Fruit fly (Drosophila melanogaster) whole organism, embryonic: Measurements from ENCODE around the gene CG8671.

Source experiments
- Abd-B ChIP-seq: fragments of 200-800 bp; sonication (Bioruptor generic); optimal IDR thresholded peaks from 2 replicates; lab custom pipeline; 2018; ENCODE audit warnings: missing biosample characterization, mild to moderate bottlenecking, missing genetic modification characterization, moderate library complexity
- C15 ChIP-seq: fragments of 200-800 bp; sonication (Bioruptor generic); IDR thresholded peaks from 3 replicates; pipeline ENCODE4 v1.3.6; 2022; ENCODE audit warnings: missing biosample characterization, missing genetic modification characterization
- CG10147 ChIP-seq: fragments of 200-800 bp; sonication (Bioruptor generic); optimal IDR thresholded peaks from 2 replicates; lab custom pipeline; 2019; ENCODE audit warnings: missing biosample characterization, mild to moderate bottlenecking, missing genetic modification characterization, moderate library complexity
- CG10654 ChIP-seq: fragments of 200-800 bp; sonication (Bioruptor generic); optimal IDR thresholded peaks from 2 replicates; lab custom pipeline; 2016; ENCODE audit warnings: missing biosample characterization, missing genetic modification characterization
- CG10959 ChIP-seq: fragments of 200-800 bp; sonication (Bioruptor generic); IDR thresholded peaks from 2 replicates; pipeline ENCODE4 v1.3.6; 2022; ENCODE audit warnings: missing biosample characterization, missing genetic modification characterization
- CG11504 ChIP-seq: fragments of 200-800 bp; sonication (Bioruptor generic); optimal IDR thresholded peaks from 3 replicates; lab custom pipeline; 2019; ENCODE audit warnings: missing biosample characterization, mild to moderate bottlenecking, missing genetic modification characterization, moderate library complexity
- CG12071 ChIP-seq: fragments of 200-800 bp; sonication (Bioruptor generic); optimal IDR thresholded peaks from 3 replicates; lab custom pipeline; 2018; ENCODE audit warnings: missing biosample characterization, mild to moderate bottlenecking, missing genetic modification characterization
- CG15011 ChIP-seq: fragments of 200-800 bp; sonication (Bioruptor generic); optimal IDR thresholded peaks from 3 replicates; lab custom pipeline; 2018; ENCODE audit warnings: missing biosample characterization, mild to moderate bottlenecking, missing genetic modification characterization
- CG17328 ChIP-seq: fragments of 200-800 bp; sonication (Bioruptor generic); IDR thresholded peaks from 2 replicates; pipeline ENCODE4 v1.3.6; 2022; ENCODE audit warnings: missing biosample characterization, missing genetic modification characterization
- CG2678 ChIP-seq: fragments of 200-800 bp; sonication (Bioruptor generic); optimal IDR thresholded peaks from 3 replicates; lab custom pipeline; 2019; ENCODE audit warnings: missing biosample characterization, mild to moderate bottlenecking, missing genetic modification characterization, moderate library complexity
- CG31388 ChIP-seq: fragments of 200-800 bp; sonication (Bioruptor generic); optimal IDR thresholded peaks from 2 replicates; lab custom pipeline; 2016; ENCODE audit warnings: missing biosample characterization, missing genetic modification characterization
- CG32532 ChIP-seq: fragments of 200-800 bp; sonication (Bioruptor generic); IDR thresholded peaks from 2 replicates; pipeline ENCODE4 v1.3.6; 2022; ENCODE audit warnings: missing biosample characterization, missing genetic modification characterization
- CG32772 ChIP-seq: fragments of 200-800 bp; sonication (Bioruptor generic); IDR thresholded peaks from 2 replicates; pipeline ENCODE4 v1.3.6; 2022; ENCODE audit warnings: missing biosample characterization, missing genetic modification characterization
- CG4617 ChIP-seq: fragments of 200-800 bp; sonication (Bioruptor generic); optimal IDR thresholded peaks from 3 replicates; lab custom pipeline; 2016; ENCODE audit warnings: missing biosample characterization, missing genetic modification characterization, borderline replicate concordance
- CG6272 ChIP-seq: fragments of 200-800 bp; sonication (Bioruptor generic); IDR thresholded peaks from 2 replicates; pipeline ENCODE4 v1.3.6; 2022; ENCODE audit warnings: missing biosample characterization, missing genetic modification characterization
- CG6813 ChIP-seq: fragments of 200-800 bp; sonication (Bioruptor generic); optimal IDR thresholded peaks from 2 replicates; lab custom pipeline; 2017; ENCODE audit warnings: missing biosample characterization, missing genetic modification characterization, mild to moderate bottlenecking, moderate library complexity, missing genetic modification reagents
- CG6854 ChIP-seq: fragments of 200-800 bp; sonication (Bioruptor generic); optimal IDR thresholded peaks from 3 replicates; lab custom pipeline; 2017; ENCODE audit warnings: missing biosample characterization, mild to moderate bottlenecking, missing genetic modification characterization
- CG7372 ChIP-seq: fragments of 200-800 bp; sonication (Bioruptor generic); IDR thresholded peaks from 2 replicates; pipeline ENCODE4 v1.3.6; 2022; ENCODE audit warnings: missing biosample characterization, missing genetic modification characterization
- CG8388 ChIP-seq: fragments of 200-800 bp; sonication (Bioruptor generic); optimal IDR thresholded peaks from 2 replicates; lab custom pipeline; 2019; ENCODE audit warnings: missing biosample characterization, mild to moderate bottlenecking, missing genetic modification characterization, moderate library complexity
- Dfd ChIP-seq, 2 experiments: fragments of >200 bp; optimal IDR thresholded peaks; 2 replicates each; lab custom pipeline; 2017; ENCODE audit warnings: missing biosample characterization in 2 of 2, missing genetic modification characterization in 2 of 2
- Elba2 ChIP-seq: fragments of 200-800 bp; sonication (Bioruptor generic); optimal IDR thresholded peaks from 3 replicates; lab custom pipeline; 2016; ENCODE audit warnings: missing biosample characterization, missing genetic modification characterization
- Ets97D ChIP-seq: fragments of 200-800 bp; sonication (Bioruptor generic); optimal IDR thresholded peaks from 3 replicates; lab custom pipeline; 2016; ENCODE audit warnings: missing biosample characterization, missing genetic modification characterization
- HmgD ChIP-seq: fragments of 200-800 bp; sonication (Bioruptor generic); optimal IDR thresholded peaks from 3 replicates; lab custom pipeline; 2016; ENCODE audit warnings: missing biosample characterization, missing genetic modification characterization
- HmgZ ChIP-seq: fragments of 200-800 bp; sonication (Bioruptor generic); optimal IDR thresholded peaks from 2 replicates; lab custom pipeline; 2018; ENCODE audit warnings: missing biosample characterization, mild to moderate bottlenecking, missing genetic modification characterization
- Hsf ChIP-seq: fragments of 200-800 bp; sonication (Bioruptor generic); optimal IDR thresholded peaks from 3 replicates; lab custom pipeline; 2016; ENCODE audit warnings: missing biosample characterization, missing genetic modification characterization
- Jarid2 ChIP-seq: fragments of 200-800 bp; sonication (Bioruptor generic); optimal IDR thresholded peaks from 3 replicates; lab custom pipeline; 2017; ENCODE audit warnings: mild to moderate bottlenecking, missing biosample characterization, missing genetic modification reagents, missing genetic modification characterization
- Lim3 ChIP-seq: fragments of 200-800 bp; sonication (Bioruptor generic); IDR thresholded peaks from 2 replicates; pipeline ENCODE4 v1.3.6; 2022; ENCODE audit warnings: missing biosample characterization, missing genetic modification characterization
- MESR4 ChIP-seq: fragments of 200-800 bp; sonication (Bioruptor generic); optimal IDR thresholded peaks from 2 replicates; lab custom pipeline; 2018; ENCODE audit warnings: missing biosample characterization, mild to moderate bottlenecking, missing genetic modification characterization, moderate library complexity
- NC2β ChIP-seq: fragments of 200-800 bp; sonication (Bioruptor generic); optimal IDR thresholded peaks from 2 replicates; lab custom pipeline; 2016; ENCODE audit warnings: missing biosample characterization, missing genetic modification characterization
- Rx ChIP-seq: fragments of 200-800 bp; sonication (Bioruptor generic); IDR thresholded peaks from 2 replicates; pipeline ENCODE4 v1.3.6; 2022; ENCODE audit warnings: missing biosample characterization, missing genetic modification characterization
- Xbp1 ChIP-seq: fragments of 200-800 bp; sonication (Bioruptor generic); optimal IDR thresholded peaks from 3 replicates; lab custom pipeline; 2016; ENCODE audit warnings: missing biosample characterization, mild to moderate bottlenecking, missing genetic modification characterization
- al ChIP-seq: fragments of 200-800 bp; sonication (Bioruptor generic); IDR thresholded peaks from 2 replicates; pipeline ENCODE4 v1.3.6; 2022; ENCODE audit warnings: missing biosample characterization, missing genetic modification characterization
- cas ChIP-seq: fragments of 200-800 bp; sonication (Bioruptor generic); IDR thresholded peaks from 2 replicates; pipeline ENCODE4 v1.3.6; 2022; ENCODE audit warnings: missing biosample characterization, missing genetic modification characterization
- cato ChIP-seq: fragments of 200-800 bp; sonication (Bioruptor generic); optimal IDR thresholded peaks from 2 replicates; lab custom pipeline; 2016; ENCODE audit warnings: missing biosample characterization, missing genetic modification characterization, borderline replicate concordance
- chm ChIP-seq: fragments of 200-800 bp; sonication (Bioruptor generic); IDR thresholded peaks from 2 replicates; pipeline ENCODE4 v1.3.6; 2022; ENCODE audit warnings: missing biosample characterization, missing genetic modification characterization
- ftz-f1 ChIP-seq: fragments of 200-800 bp; sonication (Bioruptor generic); optimal IDR thresholded peaks from 2 replicates; lab custom pipeline; 2016; ENCODE audit warnings: missing biosample characterization, missing genetic modification characterization
- gce ChIP-seq: fragments of 200-800 bp; sonication (Bioruptor generic); IDR thresholded peaks from 3 replicates; pipeline ENCODE4 v1.3.6; 2022; ENCODE audit warnings: missing biosample characterization, missing genetic modification characterization
- gt ChIP-seq: fragments of 200-800 bp; sonication (Bioruptor generic); IDR thresholded peaks from 2 replicates; pipeline ENCODE4 v1.3.6; 2022; ENCODE audit warnings: missing biosample characterization, missing genetic modification characterization
- hb ChIP-seq: fragments of 200-800 bp; sonication (Bioruptor generic); IDR thresholded peaks from 3 replicates; pipeline ENCODE4 v1.3.6; 2022; ENCODE audit warnings: missing biosample characterization, missing genetic modification characterization; ENCODE audit not compliant: partially characterized antibody
- jigr1 ChIP-seq: fragments of 200-800 bp; sonication (Bioruptor generic); IDR thresholded peaks from 3 replicates; pipeline ENCODE4 v1.3.6; 2022; ENCODE audit warnings: missing biosample characterization, missing genetic modification characterization
- klu ChIP-seq: fragments of 200-800 bp; sonication (Bioruptor generic); IDR thresholded peaks from 2 replicates; pipeline ENCODE4 v1.3.6; 2022; ENCODE audit warnings: missing biosample characterization, missing genetic modification characterization
- lmd ChIP-seq: fragments of 200-800 bp; sonication (Bioruptor generic); IDR thresholded peaks from 2 replicates; pipeline ENCODE4 v1.3.6; 2022; ENCODE audit warnings: missing biosample characterization, missing genetic modification characterization
- org-1 ChIP-seq: fragments of 200-800 bp; sonication (Bioruptor generic); optimal IDR thresholded peaks from 2 replicates; lab custom pipeline; 2017; ENCODE audit warnings: missing biosample characterization, missing genetic modification characterization
- pnt ChIP-seq: fragments of 200-800 bp; sonication (Bioruptor generic); optimal IDR thresholded peaks from 3 replicates; lab custom pipeline; 2016; ENCODE audit warnings: missing biosample characterization, missing genetic modification characterization
- psq ChIP-seq: fragments of 200-800 bp; sonication (Bioruptor generic); optimal IDR thresholded peaks from 2 replicates; lab custom pipeline; 2017; ENCODE audit warnings: missing biosample characterization, missing genetic modification characterization
- run ChIP-seq: fragments of 200-800 bp; sonication (Bioruptor generic); optimal IDR thresholded peaks from 3 replicates; lab custom pipeline; 2018; ENCODE audit warnings: missing biosample characterization, mild to moderate bottlenecking, missing genetic modification characterization
- sens-2 ChIP-seq: fragments of 200-800 bp; sonication (Bioruptor generic); IDR thresholded peaks from 2 replicates; pipeline ENCODE4 v1.3.6; 2022; ENCODE audit warnings: missing biosample characterization, missing genetic modification characterization
- slou ChIP-seq: fragments of 200-800 bp; sonication (Bioruptor generic); optimal IDR thresholded peaks from 3 replicates; lab custom pipeline; 2016; ENCODE audit warnings: missing biosample characterization, missing genetic modification characterization
- tgo ChIP-seq: fragments of 200-800 bp; sonication (Bioruptor generic); IDR thresholded peaks from 3 replicates; pipeline ENCODE4 v1.3.6; 2022; ENCODE audit warnings: missing biosample characterization, missing genetic modification characterization
- wek ChIP-seq: fragments of 200-800 bp; sonication (Bioruptor generic); optimal IDR thresholded peaks from 3 replicates; lab custom pipeline; 2018; ENCODE audit warnings: missing biosample characterization, mild to moderate bottlenecking, missing genetic modification characterization, moderate library complexity
- zfh2 ChIP-seq: fragments of 200-800 bp; sonication (Bioruptor generic); optimal IDR thresholded peaks from 2 replicates; lab custom pipeline; 2016; ENCODE audit warnings: missing biosample characterization, missing genetic modification characterization

The CG8671 gene

DNA sequence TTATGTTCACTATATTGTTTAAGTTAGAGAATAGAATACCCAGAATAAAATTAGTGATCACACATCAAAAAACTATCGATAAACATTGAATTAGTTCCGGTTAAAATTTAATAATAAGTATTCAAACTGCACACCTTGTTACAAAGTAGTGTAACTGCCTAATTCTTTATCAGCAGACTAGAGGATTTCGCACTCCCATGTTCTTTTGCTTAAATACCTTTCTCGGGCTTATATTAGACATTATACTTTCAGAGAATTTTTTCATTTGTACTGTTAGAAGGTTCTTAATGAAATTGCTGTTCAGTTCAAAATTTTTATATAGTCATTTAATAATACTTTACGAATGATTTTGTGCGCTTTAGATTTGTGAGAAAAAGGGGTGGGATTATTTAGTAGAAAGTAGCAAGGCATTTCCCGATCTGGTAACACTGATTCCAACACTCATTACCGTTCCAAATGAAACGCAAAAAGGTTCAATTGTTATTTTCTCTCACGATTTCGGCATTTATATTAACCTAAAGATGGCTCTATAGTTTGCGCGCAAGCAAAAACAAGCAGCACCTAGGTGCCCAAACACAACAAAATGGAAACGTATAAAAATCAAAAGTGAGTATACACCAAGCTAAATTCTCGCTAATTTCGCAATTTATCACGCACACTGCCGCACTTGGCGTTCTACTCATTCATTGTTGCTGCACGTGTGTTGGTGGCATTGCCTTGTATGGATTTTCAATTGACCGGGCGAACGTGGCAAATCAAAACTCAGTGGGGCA is 47.9 kb downstream of the CG8671 start, which contains the start of gene crc (continued):
- TF ChIP-seq gce (GFP tag; lab: Robert Waterston, UW) (no peak), pnt (GFP tag; lab: Kevin White, UChicago) (no peak), CG4617 (GFP tag; lab: Kevin White, UChicago) (peak; percentile 28), CG11504 (tag; lab: Kevin White, UChicago) (peak; percentile 36), Jarid2 (GFP tag; lab: Kevin White, UChicago) (peak; percentile 56), klu (GFP tag; lab: Robert Waterston, UW) (no peak), run (no peak), org-1 (no peak), CG6854 (no peak), cas (GFP tag; lab: Robert Waterston, UW) (no peak), CG15011 (GFP tag; lab: Kevin White, UChicago) (no peak), Dfd (GFP tag; optimal IDR thresholded peaks at IDR 0.05; lab: Kevin White, UChicago) (no peak), Ets97D (GFP tag; lab: Kevin White, UChicago) (no peak), ftz-f1 (GFP tag; lab: Kevin White, UChicago) (no peak), CG12071 (GFP tag; lab: Kevin White, UChicago) (no peak), CG6272 (GFP tag; lab: Robert Waterston, UW) (no peak), CG32532 (no peak; the same call in 1 of the 2 replicates), Xbp1 (GFP tag; lab: Kevin White, UChicago) (peak; percentile 49), CG10959 (GFP tag; lab: Robert Waterston, UW) (no peak), gt (GFP tag; lab: Robert Waterston, UW) (no peak), wek (GFP tag; lab: Kevin White, UChicago) (no peak), MESR4 (GFP tag; lab: Kevin White, UChicago) (peak; percentile 99), cato (GFP tag; lab: Kevin White, UChicago) (no peak), HmgD (no peak), Lim3 (no peak), C15 (GFP tag; lab: Robert Waterston, UW) (no peak), zfh2 (GFP tag; lab: Kevin White, UChicago) (no peak), chm (GFP tag; lab: Robert Waterston, UW) (no peak; the same call in 1 of the 2 replicates), Rx (no peak), lmd (no peak), al (GFP tag; lab: Robert Waterston, UW) (no peak), CG6813 (GFP tag; lab: Kevin White, UChicago) (peak; percentile 29), CG10147 (GFP tag; lab: Kevin White, UChicago) (peak; percentile 24), CG32772 (GFP tag; lab: Robert Waterston, UW) (no peak), CG10654 (peak; percentile 11), NC2β (GFP tag; lab: Kevin White, UChicago) (no peak), CG31388 (GFP tag; lab: Kevin White, UChicago) (no peak), CG17328 (GFP tag; lab: Robert Waterston, UW) (no peak), tgo (GFP tag; lab: Robert Waterston, UW) (no peak; the same call in 2 of the 3 replicates), slou (no peak), CG8388 (no peak), CG2678 (tag; lab: Kevin White, UChicago) (peak; percentile 53), Elba2 (GFP tag; lab: Kevin White, UChicago) (peak; percentile 23), psq (GFP tag; lab: Kevin White, UChicago) (no peak), Abd-B (GFP tag; lab: Kevin White, UChicago) (no peak), CG7372 (no peak; the same call in 1 of the 2 replicates), HmgZ (tag; lab: Kevin White, UChicago) (peak; percentile 18), Hsf (GFP tag; lab: Kevin White, UChicago) (peak; percentile 39), sens-2 (GFP tag; lab: Robert Waterston, UW) (no peak), jigr1 (GFP tag; lab: Robert Waterston, UW) (no peak), hb (GFP tag; lab: Robert Waterston, UW) (no peak; the same call in 2 of the 3 replicates)
